Worm (Caenorhabditis elegans) whole organism, L2 larva: ENCODE data around the gene nhr-269.

Source experiments
- C34F6.9 ChIP-seq: fragments of 150-350 bp; optimal IDR thresholded peaks from 2 replicates; lab custom pipeline; 2014; ENCODE audit warnings: missing biosample characterization, missing genetic modification characterization
- R02D3.7 ChIP-seq: fragments of 150-350 bp; optimal IDR thresholded peaks from 2 replicates; lab custom pipeline; 2014; ENCODE audit warnings: missing biosample characterization, missing genetic modification characterization
- ZK546.5 ChIP-seq: sonication (generic microtip); optimal IDR thresholded peaks from 2 replicates; lab custom pipeline; 2017; ENCODE audit warnings: missing biosample characterization, missing genetic modification characterization
- alr-1 ChIP-seq: fragments of 150-350 bp; optimal IDR thresholded peaks from 2 replicates; lab custom pipeline; 2014; ENCODE audit warnings: missing biosample characterization, missing genetic modification characterization
- aly-2 ChIP-seq: fragments of 150-350 bp; optimal IDR thresholded peaks from 2 replicates; lab custom pipeline; 2014; ENCODE audit warnings: missing biosample characterization, missing genetic modification characterization
- ama-1 ChIP-seq: fragments of 150-350 bp; optimal IDR thresholded peaks from 2 replicates; lab custom pipeline; 2018; ENCODE audit warnings: inconsistent platforms
- blmp-1 ChIP-seq: sonication (generic microtip); optimal IDR thresholded peaks from 2 replicates; lab custom pipeline; 2017; ENCODE audit warnings: missing genetic modification characterization, mild to moderate bottlenecking, missing compliant biosample characterization, antibody characterized with exemption, moderate library complexity; ENCODE audit not compliant: insufficient read depth
- ceh-16 ChIP-seq: fragments of 150-350 bp; optimal IDR thresholded peaks from 2 replicates; lab custom pipeline; 2014; ENCODE audit warnings: missing biosample characterization, missing genetic modification characterization
- ceh-82 ChIP-seq: fragments of 150-350 bp; optimal IDR thresholded peaks from 2 replicates; lab custom pipeline; 2014; ENCODE audit warnings: missing biosample characterization, missing genetic modification characterization
- crh-2 ChIP-seq: sonication (generic microtip); optimal IDR thresholded peaks from 2 replicates; lab custom pipeline; 2017; ENCODE audit warnings: missing biosample characterization, missing genetic modification characterization
- dmd-4 ChIP-seq: sonication (generic microtip); optimal IDR thresholded peaks from 2 replicates; lab custom pipeline; 2017; ENCODE audit warnings: missing biosample characterization, missing genetic modification characterization
- elt-1 ChIP-seq: fragments of 150-350 bp; optimal IDR thresholded peaks from 2 replicates; lab custom pipeline; 2014; ENCODE audit warnings: missing biosample characterization, missing genetic modification characterization
- elt-3 ChIP-seq: sonication (generic microtip); optimal IDR thresholded peaks from 2 replicates; lab custom pipeline; 2017; ENCODE audit warnings: missing biosample characterization, missing genetic modification characterization
- fos-1 ChIP-seq: fragments of 150-350 bp; optimal IDR thresholded peaks from 2 replicates; lab custom pipeline; 2014; ENCODE audit warnings: missing biosample characterization, missing genetic modification characterization
- gmeb-1 ChIP-seq: fragments of 150-350 bp; optimal IDR thresholded peaks from 2 replicates; lab custom pipeline; 2014; ENCODE audit warnings: missing biosample characterization, missing genetic modification characterization
- lin-11 ChIP-seq: fragments of 150-350 bp; sonication (generic microtip); optimal IDR thresholded peaks from 2 replicates; lab custom pipeline; 2014; ENCODE audit warnings: missing biosample characterization, missing genetic modification characterization, inconsistent platforms, mixed read lengths
- lin-13 ChIP-seq: fragments of 150-350 bp; optimal IDR thresholded peaks from 2 replicates; lab custom pipeline; 2014; ENCODE audit warnings: missing biosample characterization, missing genetic modification reagents, missing genetic modification characterization
- lsy-2 ChIP-seq, 2 experiments: fragments of 150-350 bp in 1 of 2; sonication (generic microtip) in 1 of 2; optimal IDR thresholded peaks; 2 replicates each; lab custom pipeline; 2014 to 2017; ENCODE audit warnings: missing biosample characterization in 2 of 2, missing genetic modification characterization in 2 of 2
- mab-5 ChIP-seq: fragments of 150-350 bp; optimal IDR thresholded peaks from 2 replicates; lab custom pipeline; 2014; ENCODE audit warnings: missing biosample characterization, missing genetic modification characterization
- nhr-10 ChIP-seq: sonication (generic microtip); optimal IDR thresholded peaks from 2 replicates; lab custom pipeline; 2017; ENCODE audit warnings: missing biosample characterization, missing genetic modification characterization
- nhr-12 ChIP-seq: fragments of 150-350 bp; optimal IDR thresholded peaks from 2 replicates; lab custom pipeline; 2014; ENCODE audit warnings: missing biosample characterization, missing genetic modification characterization
- nhr-129 ChIP-seq: fragments of 150-350 bp; optimal IDR thresholded peaks from 2 replicates; lab custom pipeline; 2014; ENCODE audit warnings: missing biosample characterization, missing genetic modification characterization
- nhr-21 ChIP-seq: fragments of 150-350 bp; optimal IDR thresholded peaks from 2 replicates; lab custom pipeline; 2014; ENCODE audit warnings: missing biosample characterization, missing genetic modification characterization
- nhr-237 ChIP-seq: fragments of 150-350 bp; optimal IDR thresholded peaks from 2 replicates; lab custom pipeline; 2014; ENCODE audit warnings: missing biosample characterization, missing genetic modification characterization
- nhr-6 ChIP-seq: fragments of 150-350 bp; optimal IDR thresholded peaks from 2 replicates; lab custom pipeline; 2014; ENCODE audit warnings: missing biosample characterization, missing genetic modification characterization
- nhr-77 ChIP-seq: fragments of 150-350 bp; optimal IDR thresholded peaks from 2 replicates; lab custom pipeline; 2014; ENCODE audit warnings: missing biosample characterization, missing genetic modification characterization
- peb-1 ChIP-seq: fragments of 150-350 bp; optimal IDR thresholded peaks from 2 replicates; lab custom pipeline; 2014; ENCODE audit warnings: missing biosample characterization, missing genetic modification characterization
- sem-4 ChIP-seq: fragments of 150-350 bp; optimal IDR thresholded peaks from 2 replicates; lab custom pipeline; 2014; ENCODE audit warnings: missing biosample characterization, missing genetic modification reagents, missing genetic modification characterization
- snpc-4 ChIP-seq: fragments of 150-350 bp; optimal IDR thresholded peaks from 2 replicates; lab custom pipeline; 2014; ENCODE audit warnings: missing biosample characterization, missing genetic modification characterization
- unc-62 ChIP-seq: fragments of 150-350 bp; optimal IDR thresholded peaks from 2 replicates; lab custom pipeline; 2014; ENCODE audit warnings: missing biosample characterization, missing genetic modification reagents, missing genetic modification characterization
- zag-1 ChIP-seq: fragments of 150-350 bp; optimal IDR thresholded peaks from 2 replicates; lab custom pipeline; 2014; ENCODE audit warnings: missing biosample characterization, missing genetic modification characterization

The nhr-269 gene

DNA sequence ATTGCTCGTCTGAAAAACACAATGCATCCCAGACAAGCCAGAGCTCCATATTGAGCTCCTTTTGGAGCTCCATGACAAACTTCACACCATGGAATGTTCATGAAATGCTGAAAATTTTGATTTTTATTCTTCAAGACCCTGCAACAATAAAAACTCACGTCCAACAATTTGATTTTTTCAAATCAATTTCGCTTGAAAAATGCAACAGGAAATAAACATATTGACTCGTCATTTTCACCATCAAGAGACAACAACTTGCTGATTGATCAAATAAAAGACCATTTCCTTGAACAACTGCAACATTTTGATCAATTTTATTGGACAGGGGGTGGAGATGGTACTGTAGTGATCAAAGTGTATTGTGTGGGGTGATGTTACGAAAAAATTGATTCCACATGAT lies at the start of gene nhr-269:
nhr-269 (minus strand) TSS at position 101 of the 400 bp plus-strand sequence.
- no peak for TF ChIP-seq ceh-16 (tag; lab: Kevin White, UChicago)
- no peak for TF ChIP-seq gmeb-1 (tag; lab: Kevin White, UChicago)
- no peak for TF ChIP-seq nhr-129 (tag; lab: Kevin White, UChicago)
- no peak for TF ChIP-seq fos-1
- TF ChIP-seq C34F6.9 (tag; lab: Kevin White, UChicago), result no peak
- no peak for TF ChIP-seq nhr-10
- no peak for TF ChIP-seq lin-11 (tag; lab: Kevin White, UChicago)
- TF ChIP-seq nhr-77 (tag; lab: Kevin White, UChicago), result no peak
- TF ChIP-seq zag-1, result no peak
- no peak for TF ChIP-seq elt-3 (tag; lab: Kevin White, UChicago)
- TF ChIP-seq nhr-237 (tag; lab: Kevin White, UChicago), result no peak
- no peak for TF ChIP-seq lin-13 (GFP tag; lab: Kevin White, UChicago)
- TF ChIP-seq ceh-82 (tag; lab: Kevin White, UChicago), result no peak
- TF ChIP-seq sem-4 (tag; lab: Kevin White, UChicago), result no peak
- no peak for TF ChIP-seq blmp-1 (tag; lab: Kevin White, UChicago)
- no peak for TF ChIP-seq dmd-4
- TF ChIP-seq R02D3.7 (tag; lab: Kevin White, UChicago), result no peak
- TF ChIP-seq, all 48 proteins: peak for 0

ce11 chrV:15417822-15418221 lies 48.2 kb upstream of the nhr-269 start, which contains the start of gene T06E6.10:
T06E6.10 (plus strand) TSS chrV:15418122.
- no peak for TF ChIP-seq elt-3 (tag; lab: Kevin White, UChicago)
- TF ChIP-seq elt-1, result no peak

DNA sequence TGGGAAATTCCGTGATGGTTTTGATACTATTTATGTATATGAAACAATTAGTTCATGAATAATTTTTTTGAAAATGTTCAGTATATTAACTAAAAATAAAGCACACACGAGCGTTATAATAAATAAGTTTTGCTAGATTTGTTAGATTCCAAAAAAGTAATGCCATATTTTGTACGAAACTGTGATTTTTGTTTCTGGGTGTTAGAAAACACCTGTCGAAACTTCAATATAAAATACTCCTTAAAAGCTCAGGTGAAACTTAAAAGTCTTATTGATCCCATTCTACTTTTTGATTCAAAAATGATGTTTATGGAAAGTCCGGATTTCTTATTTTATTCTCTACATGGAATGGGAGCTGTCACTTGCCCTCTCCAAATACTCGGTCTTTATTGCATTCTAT lies 46.3 kb upstream of the nhr-269 start, which contains the start of gene srh-265:
srh-265 (plus strand) TSS at position 301 of the 400 bp plus-strand sequence.
- TF ChIP-seq nhr-12 (tag; lab: Kevin White, UChicago), result no peak
- no peak for TF ChIP-seq peb-1
- TF ChIP-seq aly-2 (tag; lab: Kevin White, UChicago), result no peak

- TF ChIP-seq nhr-6 (tag; lab: Kevin White, UChicago) (no peak), ZK546.5 (tag; lab: Kevin White, UChicago) (no peak), ceh-16 (tag; lab: Kevin White, UChicago) (no peak), elt-3 (tag; lab: Kevin White, UChicago) (no peak), C34F6.9 (tag; lab: Kevin White, UChicago) (no peak), crh-2 (tag; lab: Kevin White, UChicago) (no peak), ama-1 (lab: Kevin White, UChicago) (no peak), nhr-237 (tag; lab: Kevin White, UChicago) (no peak), aly-2 (tag; lab: Kevin White, UChicago) (no peak), snpc-4 (tag; lab: Kevin White, UChicago) (no peak), mab-5 (tag; lab: Kevin White, UChicago) (no peak), sem-4 (tag; lab: Kevin White, UChicago) (no peak), nhr-21 (no peak), nhr-77 (tag; lab: Kevin White, UChicago) (no peak), fos-1 (no peak), nhr-12 (tag; lab: Kevin White, UChicago) (no peak)
These were observed 44.2 kb upstream of the nhr-269 start, which contains the start of gene srh-264 for ce11 chrV:15413847-15414246. srh-264 (plus strand) TSS chrV:15414147.

- TF ChIP-seq alr-1, result no peak
- TF ChIP-seq snpc-4 (tag; lab: Kevin White, UChicago), result no peak
These were observed 43.0 kb upstream of the nhr-269 start, which contains the start of gene srbc-63 for ce11 chrV:15412625-15413024. srbc-63 (minus strand) TSS chrV:15412725.

- TF ChIP-seq blmp-1 (tag; lab: Kevin White, UChicago) (no peak), nhr-12 (tag; lab: Kevin White, UChicago) (no peak), zag-1 (no peak), lsy-2 (tag; optimal IDR thresholded peaks at IDR 0.05; lab: Kevin White, UChicago) (no peak), sem-4 (tag; lab: Kevin White, UChicago) (no peak), unc-62 (GFP tag; lab: Kevin White, UChicago) (no peak), nhr-6 (tag; lab: Kevin White, UChicago) (no peak), ceh-16 (tag; lab: Kevin White, UChicago) (no peak)
These were observed 37.3 kb upstream of the nhr-269 start, which contains the start of gene srh-257 for ce11 chrV:15406928-15407327. srh-257 (plus strand) TSS chrV:15407228.
